Worm (Caenorhabditis elegans) whole organism, L4 larva: ENCODE results near the gene W07E11.1.
A peak's percentile ranks its signal among the peaks of the same experiment; 100 is the strongest.

Experiments
- D1046.2 ChIP-seq: fragments of 200-800 bp; sonication (Bioruptor generic); IDR thresholded peaks from 2 replicates; pipeline ENCODE4 v1.3.6; 2022; ENCODE audit warnings: missing genetic modification characterization, missing compliant biosample characterization
- F37D6.2 ChIP-seq: sonication (generic microtip); optimal IDR thresholded peaks from 2 replicates; lab custom pipeline; 2016; ENCODE audit warnings: mild to moderate bottlenecking, missing genetic modification characterization, missing compliant biosample characterization
- F44E2.7 ChIP-seq: fragments of 200-800 bp; sonication (Bioruptor generic); IDR thresholded peaks from 2 replicates; pipeline ENCODE4 v2.1.2; 2022; ENCODE audit warnings: missing genetic modification characterization, missing compliant biosample characterization
- F49E8.2 ChIP-seq: sonication (generic microtip); optimal IDR thresholded peaks from 2 replicates; lab custom pipeline; 2016; ENCODE audit warnings: missing compliant biosample characterization, mild to moderate bottlenecking, missing genetic modification characterization, borderline replicate concordance
- T20F7.1 ChIP-seq: fragments of 200-800 bp; sonication (Bioruptor generic); optimal IDR thresholded peaks from 2 replicates; lab custom pipeline; 2018; ENCODE audit warnings: mild to moderate bottlenecking, missing genetic modification characterization, missing compliant biosample characterization
- T26A8.4 ChIP-seq: fragments of 200-800 bp; sonication (Bioruptor generic); IDR thresholded peaks from 2 replicates; pipeline ENCODE4 v1.3.6; 2022; ENCODE audit warnings: missing genetic modification characterization, missing compliant biosample characterization
- Y105C5A.15 ChIP-seq: fragments of 200-800 bp; sonication (Bioruptor generic); IDR thresholded peaks from 2 replicates; pipeline ENCODE4 v1.3.6; 2022; ENCODE audit warnings: missing genetic modification characterization, missing compliant biosample characterization
- Y48G9A.11 ChIP-seq: fragments of 200-800 bp; sonication (Bioruptor generic); IDR thresholded peaks from 2 replicates; pipeline ENCODE4 v1.3.6; 2022; ENCODE audit warnings: missing genetic modification reagents, missing genetic modification characterization, missing compliant biosample characterization
- ZK546.5 ChIP-seq, 2 experiments: sonication (generic microtip); optimal IDR thresholded peaks; 2 replicates each; lab custom pipeline; 2017; ENCODE audit warnings: missing biosample characterization in 2 of 2, missing genetic modification characterization in 2 of 2
- aha-1 ChIP-seq: fragments of 150-350 bp; peaks from one replicate; lab custom pipeline; 2014; ENCODE audit warnings: missing biosample characterization, missing genetic modification characterization
- ceh-20 ChIP-seq: fragments of 200-800 bp; sonication (Bioruptor generic); IDR thresholded peaks from 2 replicates; pipeline ENCODE4 v1.3.6; 2022; ENCODE audit warnings: missing genetic modification reagents, missing genetic modification characterization, missing compliant biosample characterization
- ceh-28 ChIP-seq: fragments of 150-350 bp; optimal IDR thresholded peaks from 2 replicates; lab custom pipeline; 2014; ENCODE audit warnings: missing biosample characterization, missing genetic modification reagents, missing genetic modification characterization
- ceh-32 ChIP-seq: sonication (generic microtip); optimal IDR thresholded peaks from 2 replicates; lab custom pipeline; 2016; ENCODE audit warnings: mild to moderate bottlenecking, missing genetic modification characterization, missing compliant biosample characterization; ENCODE audit not compliant: poor library complexity
- ceh-62 ChIP-seq: sonication (generic microtip); optimal IDR thresholded peaks from 2 replicates; lab custom pipeline; 2017; ENCODE audit warnings: missing biosample characterization, missing genetic modification characterization
- ces-1 ChIP-seq: fragments of 150-350 bp; sonication (generic microtip); optimal IDR thresholded peaks from 4 replicates; lab custom pipeline; 2014; ENCODE audit warnings: missing biosample characterization, missing genetic modification reagents, missing genetic modification characterization
- daf-16 ChIP-seq, 3 experiments: sonication (generic microtip); optimal IDR thresholded peaks; 2 replicates each; lab custom pipeline; 2016 to 2017; ENCODE audit warnings: missing genetic modification characterization in 3 of 3, missing genetic modification reagents in 3 of 3, mild to moderate bottlenecking in 2 of 3, missing compliant biosample characterization in 2 of 3, missing biosample characterization in 1 of 3, moderate library complexity in 1 of 3
- dmd-6 ChIP-seq: fragments of 200-800 bp; sonication (Bioruptor generic); IDR thresholded peaks from 2 replicates; pipeline ENCODE4 v1.3.6; 2022; ENCODE audit warnings: missing genetic modification reagents, missing genetic modification characterization, missing compliant biosample characterization
- dmd-9 ChIP-seq: fragments of 200-800 bp; sonication (Bioruptor generic); IDR thresholded peaks from 2 replicates; pipeline ENCODE4 v1.3.6; 2022; ENCODE audit warnings: missing genetic modification reagents, missing genetic modification characterization, missing compliant biosample characterization
- duxl-1 ChIP-seq: sonication (generic microtip); optimal IDR thresholded peaks from 2 replicates; lab custom pipeline; 2016; ENCODE audit warnings: mild to moderate bottlenecking, missing genetic modification characterization, moderate library complexity, missing compliant biosample characterization; ENCODE audit not compliant: poor library complexity
- egl-27 ChIP-seq: sonication (generic microtip); optimal IDR thresholded peaks from 3 replicates; lab custom pipeline; 2017; ENCODE audit warnings: missing biosample characterization, missing genetic modification reagents, missing genetic modification characterization
- fos-1 ChIP-seq: fragments of 150-350 bp; optimal IDR thresholded peaks from 2 replicates; lab custom pipeline; 2014; ENCODE audit warnings: missing biosample characterization, missing genetic modification characterization
- gei-8 ChIP-seq: fragments of 200-800 bp; sonication (Bioruptor generic); optimal IDR thresholded peaks from 2 replicates; lab custom pipeline; 2018; ENCODE audit warnings: mild to moderate bottlenecking, missing genetic modification characterization, missing compliant biosample characterization
- hif-1 ChIP-seq, 2 experiments: sonication (generic microtip); optimal IDR thresholded peaks; 2 replicates each; lab custom pipeline; 2016 to 2017; ENCODE audit warnings: missing compliant biosample characterization in 2 of 2, missing genetic modification characterization in 2 of 2, missing genetic modification reagents in 2 of 2, missing genotype in 2 of 2, mild to moderate bottlenecking in 1 of 2
- hlh-11 ChIP-seq: fragments of 200-800 bp; sonication (Bioruptor generic); optimal IDR thresholded peaks from 2 replicates; lab custom pipeline; 2018; ENCODE audit warnings: mild to moderate bottlenecking, missing genetic modification characterization, missing compliant biosample characterization
- hmg-1.1 ChIP-seq: fragments of 200-800 bp; sonication (Bioruptor generic); IDR thresholded peaks from 2 replicates; pipeline ENCODE4 v1.3.6; 2022; ENCODE audit warnings: missing genetic modification reagents, missing genetic modification characterization, missing compliant biosample characterization
- lim-7 ChIP-seq: fragments of 200-800 bp; sonication (Bioruptor generic); IDR thresholded peaks from 2 replicates; pipeline ENCODE4 v1.3.6; 2022; ENCODE audit warnings: missing genetic modification characterization, missing compliant biosample characterization
- lin-1 ChIP-seq: fragments of 200-800 bp; sonication (Bioruptor generic); IDR thresholded peaks from 2 replicates; pipeline ENCODE4 v1.3.6; 2022; ENCODE audit warnings: missing genetic modification reagents, missing genetic modification characterization, missing compliant biosample characterization
- lin-15B ChIP-seq: fragments of 150-350 bp; sonication (generic microtip); optimal IDR thresholded peaks from 3 replicates; lab custom pipeline; 2014; ENCODE audit warnings: missing biosample characterization, missing genetic modification characterization
- lin-38 ChIP-seq: fragments of 200-800 bp; sonication (Bioruptor generic); IDR thresholded peaks from 2 replicates; pipeline ENCODE4 v1.3.6; 2022; ENCODE audit warnings: missing genetic modification reagents, missing genetic modification characterization, missing compliant biosample characterization
- lin-39 ChIP-seq: fragments of 150-350 bp; optimal IDR thresholded peaks from 2 replicates; lab custom pipeline; 2014; ENCODE audit warnings: missing biosample characterization, missing genetic modification reagents, missing genetic modification characterization
- lsy-2 ChIP-seq, 2 experiments: fragments of 150-350 bp in 1 of 2; sonication (generic microtip) in 1 of 2; optimal IDR thresholded peaks; 2 replicates each; lab custom pipeline; 2014 to 2017; ENCODE audit warnings: missing biosample characterization in 2 of 2, missing genetic modification characterization in 2 of 2
- madf-5 ChIP-seq, 2 experiments: fragments of 200-800 bp; sonication (Bioruptor generic); IDR thresholded peaks; 2 replicates each; pipeline ENCODE4 v1.3.6; 2022; ENCODE audit warnings: missing compliant biosample characterization in 2 of 2, missing genetic modification characterization in 2 of 2
- mdl-1 ChIP-seq, 2 experiments: fragments of 150-350 bp in 1 of 2; sonication (generic microtip) in 1 of 2; optimal IDR thresholded peaks; 2 replicates each; lab custom pipeline; 2014 to 2017; ENCODE audit warnings: missing biosample characterization in 2 of 2, missing genetic modification characterization in 2 of 2
- mep-1 ChIP-seq: fragments of 150-350 bp; sonication (generic microtip); optimal IDR thresholded peaks from 3 replicates; lab custom pipeline; 2014; ENCODE audit warnings: missing biosample characterization, missing genetic modification characterization
- mes-2 ChIP-seq: sonication (generic microtip); optimal IDR thresholded peaks from 2 replicates; lab custom pipeline; 2016; ENCODE audit warnings: missing genotype, mild to moderate bottlenecking, missing genetic modification characterization, missing compliant biosample characterization; ENCODE audit not compliant: poor library complexity, severe bottlenecking
- mxl-3 ChIP-seq: fragments of 200-800 bp; sonication (Bioruptor generic); optimal IDR thresholded peaks from 2 replicates; lab custom pipeline; 2018; ENCODE audit warnings: mild to moderate bottlenecking, missing genetic modification characterization, missing compliant biosample characterization
- nhr-11 ChIP-seq: fragments of 150-350 bp; optimal IDR thresholded peaks from 2 replicates; lab custom pipeline; 2014; ENCODE audit warnings: missing biosample characterization, missing genetic modification characterization
- nhr-111 ChIP-seq: fragments of 200-800 bp; sonication (Bioruptor generic); optimal IDR thresholded peaks from 2 replicates; lab custom pipeline; 2018; ENCODE audit warnings: mild to moderate bottlenecking, missing genetic modification characterization, missing compliant biosample characterization
- nhr-28 ChIP-seq: fragments of 150-350 bp; optimal IDR thresholded peaks from 2 replicates; lab custom pipeline; 2014; ENCODE audit warnings: missing biosample characterization, missing genetic modification characterization
- nhr-76 ChIP-seq: fragments of 150-350 bp; optimal IDR thresholded peaks from 2 replicates; lab custom pipeline; 2014; ENCODE audit warnings: missing biosample characterization, missing genetic modification characterization
- php-3 ChIP-seq: fragments of 200-800 bp; sonication (Bioruptor generic); IDR thresholded peaks from 2 replicates; pipeline ENCODE4 v1.3.6; 2022; ENCODE audit warnings: missing genetic modification reagents, missing genetic modification characterization, missing compliant biosample characterization
- pqm-1 ChIP-seq: sonication (generic microtip); optimal IDR thresholded peaks from 2 replicates; lab custom pipeline; 2017; ENCODE audit warnings: missing biosample characterization, missing genetic modification characterization
- sdz-12 ChIP-seq: fragments of 200-800 bp; sonication (Bioruptor generic); optimal IDR thresholded peaks from 2 replicates; lab custom pipeline; 2018; ENCODE audit warnings: mild to moderate bottlenecking, missing genetic modification characterization, missing compliant biosample characterization
- skn-1 ChIP-seq: fragments of 150-350 bp; optimal IDR thresholded peaks from 2 replicates; lab custom pipeline; 2014; ENCODE audit warnings: missing biosample characterization, missing genetic modification characterization
- spr-1 ChIP-seq: sonication (generic microtip); optimal IDR thresholded peaks from 2 replicates; lab custom pipeline; 2016; ENCODE audit warnings: mild to moderate bottlenecking, missing genetic modification characterization, missing compliant biosample characterization
- tra-1 ChIP-seq: fragments of 200-800 bp; sonication (Bioruptor generic); IDR thresholded peaks from 2 replicates; pipeline ENCODE4 v1.3.6; 2022; ENCODE audit warnings: missing genetic modification reagents, missing genetic modification characterization, missing compliant biosample characterization
- unc-62 ChIP-seq, 3 experiments: fragments of 150-350 bp in 1 of 3; sonication (generic microtip); optimal IDR thresholded peaks in 2 of 3; peaks in 1 of 3; 1 replicate in 1 of 3; 2 replicates in 2 of 3; lab custom pipeline; 2014 to 2017; ENCODE audit warnings: missing biosample characterization in 3 of 3, missing genetic modification characterization in 3 of 3, missing genetic modification reagents in 3 of 3, missing genotype in 1 of 3
- zip-2 ChIP-seq: fragments of 150-350 bp; optimal IDR thresholded peaks from 2 replicates; lab custom pipeline; 2014; ENCODE audit warnings: missing biosample characterization, missing genetic modification characterization

W07E11.1 gene

ce11 chrX:10141963-10142431 lies 57.6 kb downstream of the W07E11.1 start, which contains the start of gene oac-14 (continued):
- TF ChIP-seq mxl-3 (GFP tag; lab: Kevin White, UChicago) (no peak), aha-1 (tag; lab: Kevin White, UChicago) (peak; percentile 31), ceh-32 (tag; lab: Kevin White, UChicago) (no peak), hmg-1.1 (0 out of 2 replicates have a peak, but pooled peaks have one; percentile 16), pqm-1 (tag; lab: Kevin White, UChicago) (peak; percentile 81), dmd-6 (GFP tag; lab: Robert Waterston, UW) (peak; percentile 95), nhr-11 (tag; lab: Kevin White, UChicago) (peak; percentile 42), lsy-2 (tag; optimal IDR thresholded peaks at IDR 0.05; lab: Kevin White, UChicago) (peak in 1 of 2 experiments; percentile 38), T20F7.1 (GFP tag; lab: Kevin White, UChicago) (peak; percentile 51), lin-15B (tag; lab: Kevin White, UChicago) (no peak), T26A8.4 (no peak), mep-1 (tag; lab: Kevin White, UChicago) (peak; percentile 34), hif-1 (tag; optimal IDR thresholded peaks at IDR 0.05; lab: Kevin White, UChicago) (peak in 1 of 2 experiments; percentile 37), ZK546.5 (tag; optimal IDR thresholded peaks at IDR 0.05; lab: Kevin White, UChicago) (no peak), Y48G9A.11 (GFP tag; lab: Robert Waterston, UW) (no peak), php-3 (GFP tag; lab: Robert Waterston, UW) (peak; percentile 97), nhr-28 (peak; percentile 98), spr-1 (tag; lab: Kevin White, UChicago) (peak; percentile 21), ceh-20 (GFP tag; lab: Robert Waterston, UW) (peak; percentile 82), daf-16 (GFP tag; optimal IDR thresholded peaks at IDR 0.05; lab: Kevin White, UChicago) (peak in 1 of 2 experiments; percentile 81), daf-16 (tag; optimal IDR thresholded peaks at IDR 0.05; lab: Kevin White, UChicago) (peak; percentile 95), tra-1 (GFP tag; lab: Robert Waterston, UW) (peak; percentile 81)

ce11 chrX:10145011-10145410 lies 60.6 kb downstream of the W07E11.1 start:
- TF ChIP-seq dmd-9 (GFP tag; lab: Robert Waterston, UW) (peak; percentile 84), D1046.2 (GFP tag; lab: Robert Waterston, UW) (peak; percentile 76), hlh-11 (tag; lab: Kevin White, UChicago) (peak; percentile 59), mdl-1 (tag; optimal IDR thresholded peaks at IDR 0.05; lab: Kevin White, UChicago) (no peak), tra-1 (GFP tag; lab: Robert Waterston, UW) (peak; percentile 84), F44E2.7 (peak; percentile 93), zip-2 (tag; lab: Kevin White, UChicago) (no peak), nhr-76 (tag; lab: Kevin White, UChicago) (no peak), lin-38 (GFP tag; lab: Robert Waterston, UW) (peak; percentile 77), ces-1 (peak; percentile 5), skn-1 (no peak), madf-5 (GFP tag; IDR thresholded peaks at IDR 0.05; lab: Robert Waterston, UW) (peak; percentile 19 to 34; a peak in 1 of 4 replicates), lin-15B (tag; lab: Kevin White, UChicago) (no peak), unc-62 (GFP tag; optimal IDR thresholded peaks at IDR 0.05 in 1 of 2; lab: Kevin White, UChicago) (peak in 1 of 2 experiments; percentile 67), unc-62 (tag; optimal IDR thresholded peaks at IDR 0.05; lab: Kevin White, UChicago) (no peak), egl-27 (no peak), F49E8.2 (tag; lab: Kevin White, UChicago) (peak; percentile 30), F37D6.2 (tag; lab: Kevin White, UChicago) (peak; percentile 68), hif-1 (tag; optimal IDR thresholded peaks at IDR 0.05; lab: Kevin White, UChicago) (peak in 1 of 2 experiments; percentile 6), ceh-28 (tag; lab: Kevin White, UChicago) (no peak), gei-8 (GFP tag; lab: Kevin White, UChicago) (peak; percentile 72), mes-2 (peak; percentile 79), nhr-11 (tag; lab: Kevin White, UChicago) (peak; percentile 47), aha-1 (tag; lab: Kevin White, UChicago) (peak; percentile 99), ceh-62 (tag; lab: Kevin White, UChicago) (no peak), nhr-111 (GFP tag; lab: Kevin White, UChicago) (peak; percentile 76), lin-39 (tag; lab: Kevin White, UChicago) (no peak), duxl-1 (tag; lab: Kevin White, UChicago) (peak; percentile 85), sdz-12 (GFP tag; lab: Kevin White, UChicago) (peak; percentile 84), lim-7 (GFP tag; lab: Robert Waterston, UW) (peak; percentile 90), lin-1 (peak; percentile 75), fos-1 (tag; lab: Kevin White, UChicago) (no peak), Y105C5A.15 (GFP tag; lab: Robert Waterston, UW) (peak; percentile 79; the same call in 1 of the 2 replicates)
